Worm (Caenorhabditis elegans) whole organism, late embryonic: ENCODE measurements around the gene F59B2.3.

ENCODE experiments used
- C08G9.2 ChIP-seq: sonication (generic microtip); optimal IDR thresholded peaks from 2 replicates; lab custom pipeline; 2016; ENCODE audit warnings: mild to moderate bottlenecking, missing genetic modification characterization, moderate library complexity, missing compliant biosample characterization
- C38D4.7 ChIP-seq: fragments of 200-800 bp; sonication (Bioruptor generic); optimal IDR thresholded peaks from 2 replicates; lab custom pipeline; 2018; ENCODE audit warnings: mild to moderate bottlenecking, missing genetic modification characterization, moderate library complexity, missing compliant biosample characterization
- F13H6.1 ChIP-seq: sonication (generic microtip); optimal IDR thresholded peaks from 2 replicates; lab custom pipeline; 2016; ENCODE audit warnings: missing genetic modification characterization, missing compliant biosample characterization
- T23F11.4 ChIP-seq: fragments of 200-800 bp; sonication (Bioruptor generic); optimal IDR thresholded peaks from 2 replicates; lab custom pipeline; 2018; ENCODE audit warnings: mild to moderate bottlenecking, missing genetic modification characterization, missing compliant biosample characterization
- ahr-1 ChIP-seq: sonication (generic microtip); optimal IDR thresholded peaks from 2 replicates; lab custom pipeline; 2016; ENCODE audit warnings: missing genetic modification characterization, missing compliant biosample characterization
- ama-1 ChIP-seq: fragments of 150-350 bp; optimal IDR thresholded peaks from 2 replicates; lab custom pipeline; 2014
- ceh-14 ChIP-seq: sonication (generic microtip); optimal IDR thresholded peaks from 2 replicates; lab custom pipeline; 2016; ENCODE audit warnings: missing genotype, missing genetic modification characterization, missing compliant biosample characterization
- ceh-24 ChIP-seq: sonication (generic microtip); optimal IDR thresholded peaks from 2 replicates; lab custom pipeline; 2016; ENCODE audit warnings: mild to moderate bottlenecking, missing genetic modification characterization, missing compliant biosample characterization
- ceh-30 ChIP-seq: fragments of 150-350 bp; optimal IDR thresholded peaks from 2 replicates; lab custom pipeline; 2014; ENCODE audit warnings: missing biosample characterization, missing genetic modification characterization
- ceh-31 ChIP-seq: sonication (generic microtip); optimal IDR thresholded peaks from 2 replicates; lab custom pipeline; 2016; ENCODE audit warnings: missing genetic modification characterization, missing compliant biosample characterization
- ceh-48 ChIP-seq: sonication (generic microtip); optimal IDR thresholded peaks from 2 replicates; lab custom pipeline; 2016; ENCODE audit warnings: missing genetic modification characterization, inconsistent platforms, missing compliant biosample characterization
- ceh-9 ChIP-seq: sonication (generic microtip); optimal IDR thresholded peaks from 2 replicates; lab custom pipeline; 2016; ENCODE audit warnings: mild to moderate bottlenecking, missing genetic modification characterization, inconsistent platforms, missing compliant biosample characterization
- dmd-4 ChIP-seq: sonication (generic microtip); optimal IDR thresholded peaks from 2 replicates; lab custom pipeline; 2016; ENCODE audit warnings: borderline replicate concordance, missing genetic modification characterization, missing compliant biosample characterization
- elt-2 ChIP-seq: sonication (generic microtip); optimal IDR thresholded peaks from 2 replicates; lab custom pipeline; 2016; ENCODE audit warnings: missing genetic modification reagents, missing genetic modification characterization, missing compliant biosample characterization
- elt-4 ChIP-seq: sonication (generic microtip); optimal IDR thresholded peaks from 2 replicates; lab custom pipeline; 2016; ENCODE audit warnings: missing genetic modification characterization, missing compliant biosample characterization
- fax-1 ChIP-seq: sonication (generic microtip); optimal IDR thresholded peaks from 2 replicates; lab custom pipeline; 2016; ENCODE audit warnings: missing genotype, missing genetic modification characterization, missing compliant biosample characterization
- gmeb-2 ChIP-seq: sonication (generic microtip); optimal IDR thresholded peaks from 2 replicates; lab custom pipeline; 2016; ENCODE audit warnings: missing genetic modification characterization, inconsistent platforms, missing compliant biosample characterization
- hlh-6 ChIP-seq: sonication (generic microtip); optimal IDR thresholded peaks from 2 replicates; lab custom pipeline; 2016; ENCODE audit warnings: missing genotype, missing genetic modification characterization, missing compliant biosample characterization
- lim-6 ChIP-seq: sonication (generic microtip); optimal IDR thresholded peaks from 2 replicates; lab custom pipeline; 2016; ENCODE audit warnings: missing genetic modification characterization, missing compliant biosample characterization
- mec-3 ChIP-seq: sonication (generic microtip); optimal IDR thresholded peaks from 2 replicates; lab custom pipeline; 2016; ENCODE audit warnings: borderline replicate concordance, missing genetic modification characterization, missing compliant biosample characterization
- nfya-1 ChIP-seq: sonication (generic microtip); optimal IDR thresholded peaks from 2 replicates; lab custom pipeline; 2017; ENCODE audit warnings: missing genetic modification characterization, mild to moderate bottlenecking, missing compliant biosample characterization, antibody characterized with exemption, moderate library complexity
- pqm-1 ChIP-seq: sonication (generic microtip); optimal IDR thresholded peaks from 2 replicates; lab custom pipeline; 2016; ENCODE audit warnings: missing genetic modification characterization, missing compliant biosample characterization
- sox-4 ChIP-seq: sonication (generic microtip); optimal IDR thresholded peaks from 2 replicates; lab custom pipeline; 2017; ENCODE audit warnings: mild to moderate bottlenecking, missing genetic modification characterization, inconsistent platforms, missing compliant biosample characterization
- syd-9 ChIP-seq: sonication (generic microtip); optimal IDR thresholded peaks from 2 replicates; lab custom pipeline; 2016; ENCODE audit warnings: mild to moderate bottlenecking, missing genetic modification characterization, moderate library complexity, missing compliant biosample characterization
- tbx-2 ChIP-seq: sonication (generic microtip); optimal IDR thresholded peaks from 2 replicates; lab custom pipeline; 2016; ENCODE audit warnings: missing genetic modification characterization, missing compliant biosample characterization
- ttx-3 ChIP-seq: sonication (generic microtip); optimal IDR thresholded peaks from 2 replicates; lab custom pipeline; 2016; ENCODE audit warnings: missing genetic modification reagents, missing genetic modification characterization, missing compliant biosample characterization
- unc-3 ChIP-seq, 2 experiments: fragments of 200-800 bp in 1 of 2; sonication (Bioruptor generic) in 1 of 2; sonication (generic microtip) in 1 of 2; conservative IDR thresholded peaks in 1 of 2; optimal IDR thresholded peaks in 1 of 2; 2 replicates each; pipeline versions ENCODE4 v1.3.6 to Lab custom; 2016 to 2022; ENCODE audit warnings: missing compliant biosample characterization in 2 of 2, missing genetic modification characterization in 2 of 2, missing genetic modification reagents in 1 of 2
- unc-42 ChIP-seq: sonication (generic microtip); optimal IDR thresholded peaks from 2 replicates; lab custom pipeline; 2016; ENCODE audit warnings: missing genotype, missing genetic modification characterization, missing compliant biosample characterization
- unc-86 ChIP-seq: sonication (generic microtip); optimal IDR thresholded peaks from 2 replicates; lab custom pipeline; 2016; ENCODE audit warnings: missing genetic modification characterization, missing compliant biosample characterization
- zip-5 ChIP-seq: sonication (generic microtip); optimal IDR thresholded peaks from 2 replicates; lab custom pipeline; 2016; ENCODE audit warnings: missing genetic modification characterization, missing compliant biosample characterization

Gene F59B2.3

DNA sequence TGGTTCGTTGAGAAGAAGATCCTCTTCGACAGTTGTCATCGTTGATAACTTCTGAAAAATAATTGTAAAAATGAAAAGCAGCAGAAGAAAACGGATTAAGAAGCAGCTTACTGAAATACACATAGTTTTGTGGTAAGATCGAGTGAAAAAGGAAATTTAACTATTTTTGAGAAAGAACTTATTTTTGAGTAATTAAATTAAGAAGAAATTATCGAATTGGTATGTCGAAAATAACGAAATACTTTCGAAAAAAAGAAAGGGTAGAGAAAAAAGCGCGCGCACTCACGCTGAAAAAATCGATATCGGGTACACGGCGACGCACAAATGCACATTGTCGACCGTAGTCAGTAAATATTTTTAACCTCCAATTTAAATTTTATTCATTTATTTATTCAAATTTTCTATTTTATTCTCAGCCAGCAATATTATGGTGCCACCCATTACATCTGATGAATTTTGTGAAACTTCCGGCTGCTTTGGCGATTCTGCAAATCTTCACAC is 43.4 kb downstream of the F59B2.3 start, which contains the start of the genes ZK643.5 and ZK643.2:
TSS of gene ZK643.5 (minus strand) at position 51 of the 501 bp plus-strand sequence.
TSS of gene ZK643.2 (plus strand) at position 395 of the 501 bp plus-strand sequence.
- TF ChIP-seq F13H6.1 (no peak), dmd-4 (tag; lab: Kevin White, UChicago) (no peak), ceh-48 (peak; percentile 99), hlh-6 (tag; lab: Kevin White, UChicago) (no peak), ceh-30 (tag; lab: Kevin White, UChicago) (no peak), nfya-1 (peak; percentile 49), ceh-9 (tag; lab: Kevin White, UChicago) (no peak), unc-3 (GFP tag; conservative IDR thresholded peaks at IDR 0.05; lab: Robert Waterston, UW) (no peak), unc-3 (tag; optimal IDR thresholded peaks at IDR 0.05; lab: Kevin White, UChicago) (no peak), elt-2 (tag; lab: Kevin White, UChicago) (no peak), ttx-3 (tag; lab: Kevin White, UChicago) (no peak), lim-6 (no peak), syd-9 (tag; lab: Kevin White, UChicago) (no peak), ceh-24 (no peak), pqm-1 (no peak), unc-86 (no peak), ceh-14 (no peak), C08G9.2 (tag; lab: Kevin White, UChicago) (no peak), sox-4 (tag; lab: Kevin White, UChicago) (no peak), zip-5 (tag; lab: Kevin White, UChicago) (no peak), fax-1 (no peak), ceh-31 (tag; lab: Kevin White, UChicago) (peak; percentile 43), unc-42 (tag; lab: Kevin White, UChicago) (peak; percentile 76)
- TF ChIP-seq, all 69 proteins: peak for 4

DNA sequence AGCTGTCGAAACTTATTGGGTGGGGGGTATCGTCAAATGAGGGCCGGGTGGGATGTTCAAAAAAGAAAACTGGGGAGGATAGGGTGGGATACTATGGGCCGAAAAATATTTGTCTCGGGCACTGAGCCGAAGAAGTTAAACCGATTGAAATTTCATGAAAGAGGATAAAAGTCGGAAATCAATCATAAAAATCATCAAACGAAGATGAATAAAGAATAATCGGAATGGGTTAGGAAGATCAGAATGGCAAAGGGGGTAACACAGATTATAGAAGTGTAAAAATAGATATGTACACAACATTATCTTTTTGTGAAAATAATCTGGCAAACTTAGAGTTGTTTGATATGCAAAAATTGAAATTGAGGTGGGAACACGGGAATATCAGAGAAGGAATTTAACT is 44.0 kb downstream of the F59B2.3 start:
- TF ChIP-seq C38D4.7 (GFP tag; lab: Kevin White, UChicago) = no peak
- TF ChIP-seq T23F11.4 = no peak
- TF ChIP-seq syd-9 (tag; lab: Kevin White, UChicago) = no peak
- TF ChIP-seq ama-1 = no peak
- TF ChIP-seq, all 69 proteins: peak for 0

DNA sequence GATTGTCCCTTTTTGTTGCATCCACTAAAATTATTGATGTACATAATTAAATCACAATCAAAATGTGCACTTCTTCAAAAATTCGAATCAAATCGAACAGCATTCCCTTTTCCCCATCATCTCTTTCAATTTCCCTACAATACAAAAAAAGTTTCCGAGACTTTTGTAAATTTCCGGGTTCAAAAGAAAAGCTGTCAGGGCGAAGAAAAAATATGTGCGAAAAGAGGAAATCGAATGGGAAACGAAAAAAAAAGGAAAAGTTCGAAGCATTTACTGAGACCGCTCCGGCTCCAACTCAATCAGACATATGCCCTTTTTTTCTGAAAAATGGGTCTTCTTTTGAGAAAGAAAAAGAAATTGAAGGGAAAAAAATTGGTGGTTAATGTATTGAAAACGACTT is 50.4 kb downstream of the F59B2.3 start:
- no peak for TF ChIP-seq ahr-1 (tag; lab: Kevin White, UChicago)
- TF ChIP-seq tbx-2 (tag; lab: Kevin White, UChicago) = no peak
- no peak for TF ChIP-seq gmeb-2 (tag; lab: Kevin White, UChicago)
- TF ChIP-seq elt-4 (tag; lab: Kevin White, UChicago) = no peak
- TF ChIP-seq mec-3 = no peak
